Worm (Caenorhabditis elegans) whole organism, L3 larva: ENCODE results near the gene W06E11.1.

Experiments used
- R02D3.7 ChIP-seq: fragments of 150-350 bp; optimal IDR thresholded peaks from 2 replicates; lab custom pipeline; 2014; ENCODE audit warnings: missing biosample characterization, missing genetic modification characterization
- ZK546.5 ChIP-seq: sonication (generic microtip); optimal IDR thresholded peaks from 2 replicates; lab custom pipeline; 2017; ENCODE audit warnings: missing biosample characterization, missing genetic modification characterization
- aly-2 ChIP-seq: fragments of 150-350 bp; optimal IDR thresholded peaks from 2 replicates; lab custom pipeline; 2014; ENCODE audit warnings: missing biosample characterization, missing genetic modification characterization
- ama-1 ChIP-seq: fragments of 150-350 bp; optimal IDR thresholded peaks from 2 replicates; lab custom pipeline; 2018
- ceh-16 ChIP-seq: sonication (generic microtip); optimal IDR thresholded peaks from 2 replicates; lab custom pipeline; 2017; ENCODE audit warnings: missing biosample characterization, missing genetic modification characterization
- ceh-28 ChIP-seq: fragments of 150-350 bp; optimal IDR thresholded peaks from 2 replicates; lab custom pipeline; 2014; ENCODE audit warnings: missing biosample characterization, missing genetic modification reagents, missing genetic modification characterization
- ceh-82 ChIP-seq: fragments of 150-350 bp; optimal IDR thresholded peaks from 2 replicates; lab custom pipeline; 2014; ENCODE audit warnings: missing biosample characterization, missing genetic modification characterization
- ceh-9 ChIP-seq: sonication (generic microtip); optimal IDR thresholded peaks from 2 replicates; lab custom pipeline; 2018; ENCODE audit warnings: missing biosample characterization, missing genetic modification characterization
- daf-12 ChIP-seq: fragments of 150-350 bp; optimal IDR thresholded peaks from 2 replicates; lab custom pipeline; 2014; ENCODE audit warnings: missing biosample characterization, missing genetic modification reagents, missing genetic modification characterization
- egl-27 ChIP-seq: sonication (generic microtip); optimal IDR thresholded peaks from 4 replicates; lab custom pipeline; 2017; ENCODE audit warnings: missing biosample characterization, missing genetic modification reagents, missing genetic modification characterization
- egl-5 ChIP-seq: fragments of 150-350 bp; optimal IDR thresholded peaks from 2 replicates; lab custom pipeline; 2017; ENCODE audit warnings: missing biosample characterization, missing genetic modification reagents, missing genetic modification characterization, inconsistent platforms
- elt-1 ChIP-seq: fragments of 150-350 bp; optimal IDR thresholded peaks from 2 replicates; lab custom pipeline; 2014; ENCODE audit warnings: missing biosample characterization, missing genetic modification characterization
- elt-2 ChIP-seq: sonication (generic microtip); optimal IDR thresholded peaks from 2 replicates; lab custom pipeline; 2016; ENCODE audit warnings: missing genetic modification reagents, mild to moderate bottlenecking, missing genetic modification characterization, missing compliant biosample characterization
- elt-3 ChIP-seq, 3 experiments: fragments of 150-350 bp in 1 of 3; sonication (generic microtip) in 2 of 3; optimal IDR thresholded peaks; 2 replicates in 2 of 3; 4 replicates in 1 of 3; lab custom pipeline; 2014 to 2017; ENCODE audit warnings: missing biosample characterization in 3 of 3, missing genetic modification characterization in 3 of 3
- eor-1 ChIP-seq, 2 experiments: fragments of 150-350 bp; optimal IDR thresholded peaks; 2 replicates each; lab custom pipeline; 2014 to 2018; ENCODE audit warnings: missing biosample characterization in 2 of 2, missing genetic modification characterization in 2 of 2
- fkh-10 ChIP-seq: sonication (generic microtip); optimal IDR thresholded peaks from 2 replicates; lab custom pipeline; 2017; ENCODE audit warnings: missing biosample characterization, missing genetic modification reagents, missing genetic modification characterization
- fkh-2 ChIP-seq: fragments of 150-350 bp; optimal IDR thresholded peaks from 2 replicates; lab custom pipeline; 2014; ENCODE audit warnings: missing biosample characterization, missing genetic modification reagents, missing genetic modification characterization
- fos-1 ChIP-seq: fragments of 150-350 bp; optimal IDR thresholded peaks from 2 replicates; lab custom pipeline; 2014; ENCODE audit warnings: missing biosample characterization, missing genetic modification characterization
- hmg-11 ChIP-seq: sonication (generic microtip); optimal IDR thresholded peaks from 2 replicates; lab custom pipeline; 2016; ENCODE audit warnings: missing genetic modification characterization, missing compliant biosample characterization
- jun-1 ChIP-seq: fragments of 150-350 bp; optimal IDR thresholded peaks from 2 replicates; lab custom pipeline; 2014; ENCODE audit warnings: missing biosample characterization, missing genetic modification reagents, missing genetic modification characterization
- lin-15B ChIP-seq: fragments of 150-350 bp; optimal IDR thresholded peaks from 2 replicates; lab custom pipeline; 2014; ENCODE audit warnings: missing biosample characterization, missing genetic modification characterization
- lin-39 ChIP-seq: fragments of 150-350 bp; optimal IDR thresholded peaks from 2 replicates; lab custom pipeline; 2018; ENCODE audit warnings: missing biosample characterization, missing genetic modification reagents, missing genetic modification characterization
- lsy-12 ChIP-seq: sonication (generic microtip); optimal IDR thresholded peaks from 2 replicates; lab custom pipeline; 2016; ENCODE audit warnings: mild to moderate bottlenecking, missing genetic modification characterization, missing compliant biosample characterization
- mdl-1 ChIP-seq: fragments of 150-350 bp; optimal IDR thresholded peaks from 2 replicates; lab custom pipeline; 2014; ENCODE audit warnings: missing biosample characterization, missing genetic modification characterization
- mml-1 ChIP-seq: fragments of 150-350 bp; sonication (generic microtip); optimal IDR thresholded peaks from 3 replicates; lab custom pipeline; 2014; ENCODE audit warnings: missing biosample characterization, missing genetic modification characterization
- nfya-1 ChIP-seq: sonication (generic microtip); optimal IDR thresholded peaks from 2 replicates; lab custom pipeline; 2017; ENCODE audit warnings: missing genetic modification characterization, mild to moderate bottlenecking, missing compliant biosample characterization, antibody characterized with exemption, moderate library complexity; ENCODE audit not compliant: insufficient read depth
- nhr-11 ChIP-seq: fragments of 150-350 bp; optimal IDR thresholded peaks from 2 replicates; lab custom pipeline; 2014; ENCODE audit warnings: missing biosample characterization, missing genetic modification characterization
- nhr-12 ChIP-seq: fragments of 150-350 bp; optimal IDR thresholded peaks from 2 replicates; lab custom pipeline; 2014; ENCODE audit warnings: missing biosample characterization, missing genetic modification characterization
- nhr-23 ChIP-seq: fragments of 150-350 bp; optimal IDR thresholded peaks from 2 replicates; lab custom pipeline; 2014; ENCODE audit warnings: missing biosample characterization, missing genetic modification reagents, missing genetic modification characterization
- nhr-237 ChIP-seq: fragments of 150-350 bp; optimal IDR thresholded peaks from 2 replicates; lab custom pipeline; 2014; ENCODE audit warnings: missing biosample characterization, missing genetic modification characterization
- nhr-25 ChIP-seq: sonication (generic microtip); optimal IDR thresholded peaks from 2 replicates; lab custom pipeline; 2017; ENCODE audit warnings: missing biosample characterization, missing genetic modification characterization
- nhr-28 ChIP-seq: fragments of 150-350 bp; optimal IDR thresholded peaks from 2 replicates; lab custom pipeline; 2014; ENCODE audit warnings: missing biosample characterization, missing genetic modification characterization
- nhr-43 ChIP-seq: sonication (generic microtip); optimal IDR thresholded peaks from 2 replicates; lab custom pipeline; 2016; ENCODE audit warnings: mild to moderate bottlenecking, missing genetic modification characterization, missing compliant biosample characterization; ENCODE audit not compliant: poor library complexity, severe bottlenecking
- nhr-67 ChIP-seq: fragments of 150-350 bp; optimal IDR thresholded peaks from 2 replicates; lab custom pipeline; 2014; ENCODE audit warnings: missing biosample characterization, missing genetic modification characterization
- nhr-76 ChIP-seq: fragments of 150-350 bp; sonication (generic microtip); optimal IDR thresholded peaks from 5 replicates; lab custom pipeline; 2014; ENCODE audit warnings: missing biosample characterization, missing genetic modification characterization
- nhr-77 ChIP-seq: fragments of 150-350 bp; optimal IDR thresholded peaks from 2 replicates; lab custom pipeline; 2014; ENCODE audit warnings: missing biosample characterization, missing genetic modification characterization
- pha-4 ChIP-seq: fragments of 150-350 bp; optimal IDR thresholded peaks from 2 replicates; lab custom pipeline; 2014; ENCODE audit warnings: missing biosample characterization, missing genetic modification reagents, missing genetic modification characterization
- pqm-1 ChIP-seq: fragments of 150-350 bp; optimal IDR thresholded peaks from 2 replicates; lab custom pipeline; 2017; ENCODE audit warnings: missing biosample characterization, missing genetic modification characterization, inconsistent platforms
- sea-2 ChIP-seq: fragments of 150-350 bp; sonication (generic microtip); optimal IDR thresholded peaks from 4 replicates; lab custom pipeline; 2014; ENCODE audit warnings: missing biosample characterization, missing genetic modification reagents, missing genetic modification characterization
- skn-1 ChIP-seq: fragments of 150-350 bp; optimal IDR thresholded peaks from 2 replicates; lab custom pipeline; 2014; ENCODE audit warnings: missing biosample characterization, missing genetic modification characterization
- snpc-4 ChIP-seq: fragments of 150-350 bp; optimal IDR thresholded peaks from 2 replicates; lab custom pipeline; 2014; ENCODE audit warnings: missing biosample characterization, missing genetic modification characterization
- tbx-2 ChIP-seq: sonication (generic microtip); optimal IDR thresholded peaks from 2 replicates; lab custom pipeline; 2016; ENCODE audit warnings: mild to moderate bottlenecking, missing genetic modification characterization, missing compliant biosample characterization
- unc-39 ChIP-seq: sonication (generic microtip); optimal IDR thresholded peaks from 4 replicates; lab custom pipeline; 2017; ENCODE audit warnings: missing biosample characterization, missing genetic modification characterization
- unc-62 ChIP-seq: fragments of 150-350 bp; sonication (generic microtip); optimal IDR thresholded peaks from 4 replicates; lab custom pipeline; 2014; ENCODE audit warnings: missing biosample characterization, missing genetic modification reagents, missing genetic modification characterization
- zag-1 ChIP-seq: fragments of 150-350 bp; optimal IDR thresholded peaks from 2 replicates; lab custom pipeline; 2014; ENCODE audit warnings: missing biosample characterization, missing genetic modification characterization
- ztf-11 ChIP-seq: fragments of 150-350 bp; optimal IDR thresholded peaks from 2 replicates; lab custom pipeline; 2014; ENCODE audit warnings: missing biosample characterization, missing genetic modification characterization
- ztf-4 ChIP-seq: fragments of 150-350 bp; optimal IDR thresholded peaks from 2 replicates; lab custom pipeline; 2014; ENCODE audit warnings: missing biosample characterization, missing genetic modification characterization

The W06E11.1 gene

DNA sequence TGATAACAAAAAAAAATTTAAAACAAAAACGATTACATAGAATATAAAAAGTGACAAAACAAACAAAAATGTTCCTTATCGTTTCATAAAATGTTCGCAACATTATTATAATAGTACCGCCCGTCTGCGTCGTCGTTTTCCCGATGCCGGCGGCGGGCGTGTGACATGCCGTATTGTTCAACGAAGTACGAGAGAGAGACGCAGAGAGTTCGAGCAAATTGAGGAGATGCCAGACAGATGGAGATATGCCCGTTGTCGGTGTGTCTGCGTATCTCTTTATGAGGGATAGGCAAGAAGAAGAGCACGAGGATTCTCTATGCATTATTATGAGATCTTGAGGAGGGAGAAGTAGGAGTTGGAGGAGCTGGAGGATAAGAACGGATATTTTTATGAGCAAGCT is 18.1 kb upstream of the W06E11.1 start:
- peak; percentile 57 for TF ChIP-seq skn-1 (tag; lab: Kevin White, UChicago)
- TF ChIP-seq ama-1 (lab: Kevin White, UChicago) = no peak
- peak; percentile 96 for TF ChIP-seq pha-4 (tag; lab: Kevin White, UChicago)
- no peak for TF ChIP-seq nhr-77 (tag; lab: Kevin White, UChicago)
- peak; percentile 97 for TF ChIP-seq elt-2 (tag; lab: Kevin White, UChicago)
- peak; percentile 88 for TF ChIP-seq nhr-25
- TF ChIP-seq ZK546.5 = no peak
- TF ChIP-seq zag-1 (tag; lab: Kevin White, UChicago) = peak; percentile 36
- peak; percentile 88 for TF ChIP-seq hmg-11 (tag; lab: Kevin White, UChicago)
- no peak for TF ChIP-seq sea-2
- TF ChIP-seq nhr-23 (tag; lab: Kevin White, UChicago) = peak; percentile 83
- peak; percentile 91 for TF ChIP-seq lin-39
- peak; percentile 67 for TF ChIP-seq elt-1 (tag; lab: Kevin White, UChicago)
- no peak for TF ChIP-seq nhr-76 (tag; lab: Kevin White, UChicago)
- TF ChIP-seq elt-3 (tag; optimal IDR thresholded peaks at IDR 0.05; lab: Kevin White, UChicago) = peak in 1 of 3 experiments; percentile 28
- TF ChIP-seq daf-12 (tag; lab: Kevin White, UChicago) = no peak
- TF ChIP-seq ceh-16 = no peak
- no peak for TF ChIP-seq aly-2 (tag; lab: Kevin White, UChicago)
- TF ChIP-seq lin-15B = peak; percentile 76
- TF ChIP-seq lsy-12 = no peak
- no peak for TF ChIP-seq eor-1 (tag; optimal IDR thresholded peaks at IDR 0.05; lab: Kevin White, UChicago)
- TF ChIP-seq fkh-2 (tag; lab: Kevin White, UChicago) = no peak
- TF ChIP-seq nfya-1 (tag; lab: Kevin White, UChicago) = peak; percentile 91
- no peak for TF ChIP-seq nhr-67
- peak; percentile 15 for TF ChIP-seq nhr-43 (tag; lab: Kevin White, UChicago)
- no peak for TF ChIP-seq nhr-28
- TF ChIP-seq R02D3.7 (tag; lab: Kevin White, UChicago) = peak; percentile 34
- peak; percentile 79 for TF ChIP-seq jun-1
- no peak for TF ChIP-seq mml-1 (tag; lab: Kevin White, UChicago)
- peak; percentile 87 for TF ChIP-seq egl-5 (tag; lab: Kevin White, UChicago)
- peak; percentile 39 for TF ChIP-seq tbx-2 (tag; lab: Kevin White, UChicago)
- peak; percentile 82 for TF ChIP-seq unc-62 (GFP tag; lab: Kevin White, UChicago)
- no peak for TF ChIP-seq ceh-9
- no peak for TF ChIP-seq fkh-10 (GFP tag; lab: Kevin White, UChicago)
- TF ChIP-seq nhr-12 (tag; lab: Kevin White, UChicago) = no peak
- TF ChIP-seq mdl-1 (tag; lab: Kevin White, UChicago) = peak; percentile 80
- TF ChIP-seq ceh-28 (tag; lab: Kevin White, UChicago) = peak; percentile 50
- no peak for TF ChIP-seq nhr-237 (tag; lab: Kevin White, UChicago)
- no peak for TF ChIP-seq ztf-11 (tag; lab: Kevin White, UChicago)
- no peak for TF ChIP-seq unc-39
- peak; percentile 97 for TF ChIP-seq pqm-1
- peak; percentile 39 for TF ChIP-seq egl-27
- peak; percentile 91 for TF ChIP-seq snpc-4 (tag; lab: Kevin White, UChicago)
- TF ChIP-seq ceh-82 (tag; lab: Kevin White, UChicago) = no peak
- no peak for TF ChIP-seq nhr-11
- no peak for TF ChIP-seq fos-1 (tag; lab: Kevin White, UChicago)
- TF ChIP-seq ztf-4 (tag; lab: Kevin White, UChicago) = no peak
- TF ChIP-seq, all 47 proteins: peak for 23

DNA sequence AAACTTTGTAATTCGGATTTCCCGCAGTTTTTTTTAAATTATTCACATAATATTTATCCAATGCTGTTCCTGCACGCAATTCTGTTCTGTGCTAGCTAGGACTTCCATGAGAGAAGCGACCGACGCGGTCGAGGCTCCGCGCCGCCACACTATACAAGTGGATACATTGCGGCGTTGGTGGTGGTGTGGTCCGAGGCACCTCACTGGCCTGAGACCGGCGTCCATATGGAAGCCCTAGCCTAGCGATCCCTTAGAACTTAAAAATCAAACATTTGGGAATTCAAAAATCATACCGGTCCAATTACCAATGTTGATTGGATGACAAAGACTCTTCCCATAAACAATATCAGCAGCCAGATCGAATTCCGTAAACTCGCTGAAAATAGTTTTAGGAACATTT is 15.8 kb upstream of the W06E11.1 start:
- TF ChIP-seq ceh-28 (tag; lab: Kevin White, UChicago) = no peak
- TF ChIP-seq nhr-237 (tag; lab: Kevin White, UChicago) = no peak
- no peak for TF ChIP-seq nhr-23 (tag; lab: Kevin White, UChicago)
- TF ChIP-seq ceh-9 = no peak
- no peak for TF ChIP-seq aly-2 (tag; lab: Kevin White, UChicago)
- TF ChIP-seq eor-1 (tag; optimal IDR thresholded peaks at IDR 0.05; lab: Kevin White, UChicago) = no peak
- no peak for TF ChIP-seq lin-15B
- no peak for TF ChIP-seq ceh-82 (tag; lab: Kevin White, UChicago)
- no peak for TF ChIP-seq R02D3.7 (tag; lab: Kevin White, UChicago)
- TF ChIP-seq snpc-4 (tag; lab: Kevin White, UChicago) = no peak
- no peak for TF ChIP-seq nhr-12 (tag; lab: Kevin White, UChicago)
